In genomic region chrIV:3294553-3295185, ce11 we compare ENCODE assay signal across 4 worm cellular contexts.
TF ChIP-seq lines count a peak whose summit lies in the region.

Gene W08E12.7 (plus strand): TSS chrIV:3295135.

TF ChIP-seq in whole organism, L2 larva, 48 proteins besides CTCF, POLR2A, EP300 and RAD21 (continues in another document):
- TF ChIP-seq unc-55 (GFP tag; optimal IDR thresholded peaks at IDR 0.05; lab: Kevin White, UChicago) (peak; percentile 99), blmp-1 (tag; optimal IDR thresholded peaks at IDR 0.05; lab: Kevin White, UChicago; ENCODE audit: insufficient read depth) (peak; percentile 50), nhr-237 (tag; optimal IDR thresholded peaks at IDR 0.05; lab: Kevin White, UChicago) (peak; percentile 14), nhr-6 (tag; optimal IDR thresholded peaks at IDR 0.05; lab: Kevin White, UChicago) (peak; percentile 92), ceh-82 (tag; optimal IDR thresholded peaks at IDR 0.05; lab: Kevin White, UChicago) (no peak), ZK546.5 (tag; optimal IDR thresholded peaks at IDR 0.05; lab: Kevin White, UChicago) (peak; percentile 54), elt-1 (tag; optimal IDR thresholded peaks at IDR 0.05; lab: Kevin White, UChicago) (no peak), sma-9 (GFP tag; optimal IDR thresholded peaks at IDR 0.05; lab: Kevin White, UChicago) (peak; percentile 89), sma-9 (tag; optimal IDR thresholded peaks at IDR 0.05; lab: Kevin White, UChicago) (no peak), nhr-11 (tag; optimal IDR thresholded peaks at IDR 0.05; lab: Kevin White, UChicago) (no peak), lin-13 (GFP tag; optimal IDR thresholded peaks at IDR 0.05; lab: Kevin White, UChicago) (peak; percentile 96), mbf-1 (tag; optimal IDR thresholded peaks at IDR 0.05; lab: Kevin White, UChicago) (no peak), snpc-4 (tag; optimal IDR thresholded peaks at IDR 0.05; lab: Kevin White, UChicago) (peak; percentile 84), ztf-4 (tag; optimal IDR thresholded peaks at IDR 0.05; lab: Kevin White, UChicago) (peak; percentile 89), gmeb-1 (tag; optimal IDR thresholded peaks at IDR 0.05; lab: Kevin White, UChicago) (peak; percentile 93), lin-39 (tag; optimal IDR thresholded peaks at IDR 0.05; lab: Kevin White, UChicago) (peak; percentile 64), lsy-2 (tag; optimal IDR thresholded peaks at IDR 0.05; lab: Kevin White, UChicago) (peak; percentile 89 to 97), R02D3.7 (tag; optimal IDR thresholded peaks at IDR 0.05; lab: Kevin White, UChicago) (peak; percentile 23), F13H6.1 (tag; optimal IDR thresholded peaks at IDR 0.05; lab: Kevin White, UChicago) (peak; percentile 90), C34F6.9 (tag; optimal IDR thresholded peaks at IDR 0.05; lab: Kevin White, UChicago) (peak; percentile 99), nhr-21 (tag; optimal IDR thresholded peaks at IDR 0.05; lab: Kevin White, UChicago) (peak; percentile 90), nhr-10 (tag; optimal IDR thresholded peaks at IDR 0.05; lab: Kevin White, UChicago) (peak; percentile 41), fos-1 (tag; optimal IDR thresholded peaks at IDR 0.05; lab: Kevin White, UChicago) (peak; percentile 95)

TF ChIP-seq in whole organism, L4 larva, 104 proteins besides CTCF, POLR2A, EP300 and RAD21 (continues in another document):
- TF ChIP-seq php-3 (GFP tag; IDR thresholded peaks at IDR 0.05; lab: Robert Waterston, UW) (0 out of 2 replicates have a peak, but pooled peaks have one; percentile 20), spr-3 (GFP tag; optimal IDR thresholded peaks at IDR 0.05; lab: Kevin White, UChicago) (peak; percentile 32), spr-1 (tag; optimal IDR thresholded peaks at IDR 0.05; lab: Kevin White, UChicago) (peak; percentile 68), mxl-2 (GFP tag; conservative IDR thresholded peaks at IDR 0.05; lab: Robert Waterston, UW) (0 out of 2 replicates have a peak, but pooled peaks have one; percentile 48), nhr-28 (tag; optimal IDR thresholded peaks at IDR 0.05; lab: Kevin White, UChicago) (peak; percentile 96), T20F7.1 (GFP tag; optimal IDR thresholded peaks at IDR 0.05; lab: Kevin White, UChicago) (no peak), unc-130 (GFP tag; optimal IDR thresholded peaks at IDR 0.05; lab: Kevin White, UChicago) (peak; percentile 96), Y105C5A.15 (GFP tag; IDR thresholded peaks at IDR 0.05; lab: Robert Waterston, UW) (no peak), lim-7 (GFP tag; IDR thresholded peaks at IDR 0.05; lab: Robert Waterston, UW) (no peak), dpl-1 (GFP tag; optimal IDR thresholded peaks at IDR 0.05; lab: Kevin White, UChicago) (peak; percentile 92), daf-19 (GFP tag; conservative IDR thresholded peaks at IDR 0.05; lab: Robert Waterston, UW) (no peak), nhr-48 (tag; optimal IDR thresholded peaks at IDR 0.05; lab: Kevin White, UChicago) (peak; percentile 58), lin-38 (GFP tag; IDR thresholded peaks at IDR 0.05; lab: Robert Waterston, UW) (peak; percentile 100), lin-15B (tag; optimal IDR thresholded peaks at IDR 0.05; lab: Kevin White, UChicago) (peak; percentile 91), sdz-12 (GFP tag; optimal IDR thresholded peaks at IDR 0.05; lab: Kevin White, UChicago) (no peak), snpc-1.2 (GFP tag; IDR thresholded peaks at IDR 0.05; lab: Robert Waterston, UW) (0 out of 2 replicates have a peak, but pooled peaks have one; percentile 36), ZK337.2 (GFP tag; IDR thresholded peaks at IDR 0.05; lab: Robert Waterston, UW) (no peak), T26A8.4 (GFP tag; IDR thresholded peaks at IDR 0.05; lab: Robert Waterston, UW) (no peak), fkh-10 (GFP tag; optimal IDR thresholded peaks at IDR 0.05; lab: Kevin White, UChicago) (peak; percentile 77), unc-39 (tag; optimal IDR thresholded peaks at IDR 0.05; lab: Kevin White, UChicago) (no peak), F26F4.8 (GFP tag; conservative IDR thresholded peaks at IDR 0.05; lab: Robert Waterston, UW) (no peak), aly-2 (tag; optimal IDR thresholded peaks at IDR 0.05; lab: Kevin White, UChicago) (no peak), snpc-4 (tag; optimal IDR thresholded peaks at IDR 0.05; lab: Kevin White, UChicago) (peak; percentile 9)

TF ChIP-seq in whole organism, late embryonic, 69 proteins besides CTCF, POLR2A, EP300 and RAD21 (continues in another document):
- TF ChIP-seq unc-55 (GFP tag; optimal IDR thresholded peaks at IDR 0.05; lab: Kevin White, UChicago) (peak; percentile 63), che-1 (tag; optimal IDR thresholded peaks at IDR 0.05; lab: Kevin White, UChicago) (peak; percentile 25), dmd-4 (tag; optimal IDR thresholded peaks at IDR 0.05; lab: Kevin White, UChicago; ENCODE audit: borderline replicate concordance) (peak; percentile 69), sdc-2 (tag; optimal IDR thresholded peaks at IDR 0.05; lab: Kevin White, UChicago) (peak; percentile 0), tbx-7 (tag; optimal IDR thresholded peaks at IDR 0.05; lab: Kevin White, UChicago) (peak; percentile 33), Y22D7AL.16 (tag; optimal IDR thresholded peaks at IDR 0.05; lab: Kevin White, UChicago) (no peak), sox-4 (tag; optimal IDR thresholded peaks at IDR 0.05; lab: Kevin White, UChicago) (no peak), F13H6.1 (tag; optimal IDR thresholded peaks at IDR 0.05; lab: Kevin White, UChicago) (peak; percentile 57), pag-3 (tag; optimal IDR thresholded peaks at IDR 0.05; lab: Kevin White, UChicago; ENCODE audit: borderline replicate concordance) (no peak), lin-11 (tag; optimal IDR thresholded peaks at IDR 0.05; lab: Kevin White, UChicago) (peak; percentile 17), sox-2 (GFP tag; IDR thresholded peaks at IDR 0.05; lab: Robert Waterston, UW) (peak; percentile 49), nhr-11 (tag; optimal IDR thresholded peaks at IDR 0.05; lab: Kevin White, UChicago) (no peak), mec-3 (tag; optimal IDR thresholded peaks at IDR 0.05; lab: Kevin White, UChicago; ENCODE audit: borderline replicate concordance) (no peak), ets-4 (tag; optimal IDR thresholded peaks at IDR 0.05; lab: Kevin White, UChicago) (peak; percentile 84), ceh-45 (GFP tag; IDR thresholded peaks at IDR 0.05; lab: Robert Waterston, UW) (0 out of 2 replicates have a peak, but pooled peaks have one; percentile 10), ceh-6 (GFP tag; optimal IDR thresholded peaks at IDR 0.05; lab: Kevin White, UChicago) (peak; percentile 22), C38D4.7 (GFP tag; optimal IDR thresholded peaks at IDR 0.05; lab: Kevin White, UChicago) (peak; percentile 5), odd-2 (tag; optimal IDR thresholded peaks at IDR 0.05; lab: Kevin White, UChicago) (no peak), elt-2 (tag; optimal IDR thresholded peaks at IDR 0.05; lab: Kevin White, UChicago) (peak; percentile 79), ceh-19 (GFP tag; optimal IDR thresholded peaks at IDR 0.05; lab: Kevin White, UChicago) (peak; percentile 15), K02D7.2 (tag; optimal IDR thresholded peaks at IDR 0.05; lab: Kevin White, UChicago) (peak; percentile 3), zip-5 (tag; optimal IDR thresholded peaks at IDR 0.05; lab: Kevin White, UChicago) (peak; percentile 47), ceh-48 (tag; optimal IDR thresholded peaks at IDR 0.05; lab: Kevin White, UChicago) (peak; percentile 22), ceh-31 (tag; optimal IDR thresholded peaks at IDR 0.05; lab: Kevin White, UChicago) (peak; percentile 94), K09A11.1 (tag; optimal IDR thresholded peaks at IDR 0.05; lab: Kevin White, UChicago; ENCODE audit: insufficient read depth) (peak; percentile 41)

TF ChIP-seq in whole organism, mixed stage, embryonic, 35 proteins besides CTCF, POLR2A, EP300 and RAD21 (continues in another document):
- TF ChIP-seq nhr-12 (tag; optimal IDR thresholded peaks at IDR 0.05; lab: Kevin White, UChicago) = no peak
- peak; percentile 46 for TF ChIP-seq mab-5 (tag; optimal IDR thresholded peaks at IDR 0.05; lab: Kevin White, UChicago)
- peak; percentile 91 for TF ChIP-seq lsy-2 (tag; optimal IDR thresholded peaks at IDR 0.05; lab: Kevin White, UChicago)
- no peak for TF ChIP-seq elt-1 (tag; optimal IDR thresholded peaks at IDR 0.05; lab: Kevin White, UChicago; ENCODE audit: borderline replicate concordance, insufficient read depth)
- peak; percentile 77 for TF ChIP-seq cnd-1 (tag; optimal IDR thresholded peaks at IDR 0.05; lab: Kevin White, UChicago)
- TF ChIP-seq ces-1 (GFP tag; optimal IDR thresholded peaks at IDR 0.05; lab: Kevin White, UChicago) = no peak
- TF ChIP-seq drap-1 (GFP tag; optimal IDR thresholded peaks at IDR 0.05; lab: Kevin White, UChicago) = peak; percentile 36
- TF ChIP-seq snpc-4 (tag; optimal IDR thresholded peaks at IDR 0.05; lab: Kevin White, UChicago) = no peak
- no peak for TF ChIP-seq nhr-2 (tag; optimal IDR thresholded peaks at IDR 0.05; lab: Kevin White, UChicago)
- TF ChIP-seq nhr-237 (tag; optimal IDR thresholded peaks at IDR 0.05; lab: Kevin White, UChicago) = peak; percentile 96
- TF ChIP-seq hlh-1 (tag; optimal IDR thresholded peaks at IDR 0.05; lab: Kevin White, UChicago) = peak; percentile 84
- TF ChIP-seq zip-8 (tag; optimal IDR thresholded peaks at IDR 0.05; lab: Kevin White, UChicago) = no peak
- peak; percentile 28 for TF ChIP-seq bed-3 (GFP tag; optimal IDR thresholded peaks at IDR 0.05; lab: Kevin White, UChicago)
- TF ChIP-seq lin-13 (tag; optimal IDR thresholded peaks at IDR 0.05; lab: Kevin White, UChicago) = peak; percentile 95
- no peak for TF ChIP-seq sem-2 (GFP tag; optimal IDR thresholded peaks at IDR 0.05; lab: Kevin White, UChicago)
- TF ChIP-seq sptf-1 (tag; optimal IDR thresholded peaks at IDR 0.05; lab: Kevin White, UChicago) = peak; percentile 82
- peak; percentile 99 for TF ChIP-seq mep-1 (tag; optimal IDR thresholded peaks at IDR 0.05; lab: Kevin White, UChicago)
- no peak for TF ChIP-seq nhr-76 (tag; optimal IDR thresholded peaks at IDR 0.05; lab: Kevin White, UChicago)
- peak; percentile 40 for TF ChIP-seq ceh-43 (GFP tag; optimal IDR thresholded peaks at IDR 0.05; lab: Kevin White, UChicago)
- TF ChIP-seq flh-1 (GFP tag; optimal IDR thresholded peaks at IDR 0.05; lab: Kevin White, UChicago) = no peak
- TF ChIP-seq lin-32 (GFP tag; optimal IDR thresholded peaks at IDR 0.05; lab: Kevin White, UChicago) = no peak
- no peak for TF ChIP-seq elt-3 (tag; optimal IDR thresholded peaks at IDR 0.05; lab: Kevin White, UChicago)
- TF ChIP-seq unc-120 (tag; optimal IDR thresholded peaks at IDR 0.05; lab: Kevin White, UChicago; ENCODE audit: poor library complexity, severe bottlenecking) = peak; percentile 51
- peak; percentile 77 for TF ChIP-seq ceh-39 (tag; optimal IDR thresholded peaks at IDR 0.05; lab: Kevin White, UChicago)
- no peak for TF ChIP-seq ztf-11 (tag; optimal IDR thresholded peaks at IDR 0.05; lab: Kevin White, UChicago)
- TF ChIP-seq nhr-28 (tag; optimal IDR thresholded peaks at IDR 0.05; lab: Kevin White, UChicago) = peak; percentile 25
- TF ChIP-seq pha-4 (tag; optimal IDR thresholded peaks at IDR 0.05; lab: Kevin White, UChicago) = peak; percentile 89
- peak; percentile 53 for TF ChIP-seq mls-2 (tag; optimal IDR thresholded peaks at IDR 0.05; lab: Kevin White, UChicago)
- no peak for TF ChIP-seq unc-39 (tag; optimal IDR thresholded peaks at IDR 0.05; lab: Kevin White, UChicago)
